Fruit fly (Drosophila melanogaster): Measurements from ENCODE around the gene mesh.

Gene mesh

dm6 chr3R:31168968-31169367, 26.6 kb downstream of the mesh start, which contains the start of gene stops (continued):
- no peak for TF ChIP-seq CG13894 (tag; optimal IDR thresholded peaks at IDR 0.05)
- TF ChIP-seq Rx (GFP tag; IDR thresholded peaks at IDR 0.05) = no peak
- no peak for TF ChIP-seq klu (GFP tag; IDR thresholded peaks at IDR 0.05)
- 0 out of 2 replicates have a peak, but pooled peaks have one; percentile 21 for TF ChIP-seq HLH3B (GFP tag; IDR thresholded peaks at IDR 0.05)
- no peak for TF ChIP-seq dm (GFP tag; optimal IDR thresholded peaks at IDR 0.05)
- TF ChIP-seq Bdp1 (GFP tag; optimal IDR thresholded peaks at IDR 0.05) = peak; percentile 17
- 0 out of 3 replicates have a peak, but pooled peaks have one; percentile 19 for TF ChIP-seq CG14050 (GFP tag; IDR thresholded peaks at IDR 0.05)
- no peak for TF ChIP-seq slp2 (GFP tag; optimal IDR thresholded peaks at IDR 0.05)
- TF ChIP-seq CG6689 (GFP tag; IDR thresholded peaks at IDR 0.05) = 0 out of 2 replicates have a peak, but pooled peaks have one; percentile 26
- TF ChIP-seq schlank (tag; optimal IDR thresholded peaks at IDR 0.05) = no peak
- TF ChIP-seq CG12744 (GFP tag; optimal IDR thresholded peaks at IDR 0.05) = no peak
- TF ChIP-seq eve (GFP tag; optimal IDR thresholded peaks at IDR 0.05) = no peak
- no peak for TF ChIP-seq CoRest (tag; optimal IDR thresholded peaks at IDR 0.05)
- no peak for TF ChIP-seq kay (GFP tag; optimal IDR thresholded peaks at IDR 0.05)
- peak; percentile 42 for TF ChIP-seq CG4424 (GFP tag; optimal IDR thresholded peaks at IDR 0.05)
- peak; percentile 49 for TF ChIP-seq bcd (GFP tag; optimal IDR thresholded peaks at IDR 0.05)
- no peak for TF ChIP-seq CG17612 (GFP tag; IDR thresholded peaks at IDR 0.05)
- no peak for TF ChIP-seq jumu (GFP tag; optimal IDR thresholded peaks at IDR 0.05)
- TF ChIP-seq nau (GFP tag; optimal IDR thresholded peaks at IDR 0.05) = peak; percentile 33
- peak; percentile 48 for TF ChIP-seq tio (GFP tag; optimal IDR thresholded peaks at IDR 0.05)
- no peak for TF ChIP-seq CG30020 (tag; optimal IDR thresholded peaks at IDR 0.05)
- TF ChIP-seq CG34376 (GFP tag; optimal IDR thresholded peaks at IDR 0.05) = peak; percentile 13
- TF ChIP-seq YL-1 (GFP tag; optimal IDR thresholded peaks at IDR 0.05) = no peak
- no peak for TF ChIP-seq CG32772 (GFP tag; IDR thresholded peaks at IDR 0.05)
- no peak for TF ChIP-seq eyg (GFP tag; optimal IDR thresholded peaks at IDR 0.05)
- no peak for TF ChIP-seq CG6272 (GFP tag; IDR thresholded peaks at IDR 0.05)
- TF ChIP-seq CHES-1-like (GFP tag; optimal IDR thresholded peaks at IDR 0.05) = no peak
- no peak for TF ChIP-seq zen (tag; optimal IDR thresholded peaks at IDR 0.05)
- TF ChIP-seq z (GFP tag; IDR thresholded peaks at IDR 0.05) = peak; percentile 13; the same call in 1 of the 3 replicates
- TF ChIP-seq NfI (GFP tag; optimal IDR thresholded peaks at IDR 0.05) = peak; percentile 10
- no peak for TF ChIP-seq mirr (GFP tag; optimal IDR thresholded peaks at IDR 0.05)
- TF ChIP-seq MTF-1 (GFP tag; optimal IDR thresholded peaks at IDR 0.05; ENCODE audit: borderline replicate concordance) = peak; percentile 66
- no peak for TF ChIP-seq nom (GFP tag; optimal IDR thresholded peaks at IDR 0.05)
- TF ChIP-seq H15 (GFP tag; IDR thresholded peaks at IDR 0.05) = no peak
- peak; percentile 43 for TF ChIP-seq HLHmδ (GFP tag; optimal IDR thresholded peaks at IDR 0.05)
- TF ChIP-seq Hr3 (GFP tag; optimal IDR thresholded peaks at IDR 0.05) = no peak
- peak; percentile 61 for TF ChIP-seq CG2875 (GFP tag; optimal IDR thresholded peaks at IDR 0.05)
- no peak for TF ChIP-seq Fer2 (tag; optimal IDR thresholded peaks at IDR 0.05)
- TF ChIP-seq abd-A (tag; optimal IDR thresholded peaks at IDR 0.05) = no peak
- TF ChIP-seq ssp (GFP tag; IDR thresholded peaks at IDR 0.05) = no peak
- no peak for TF ChIP-seq tx (GFP tag; optimal IDR thresholded peaks at IDR 0.05)
- peak; percentile 58 for TF ChIP-seq CG31365 (tag; optimal IDR thresholded peaks at IDR 0.05)
- TF ChIP-seq sc (optimal IDR thresholded peaks at IDR 0.05) = no peak
- peak; percentile 64 for TF ChIP-seq sc (GFP tag; optimal IDR thresholded peaks at IDR 0.05)
- TF ChIP-seq CG9609 (GFP tag; optimal IDR thresholded peaks at IDR 0.05) = no peak
- TF ChIP-seq CG8089 (GFP tag; optimal IDR thresholded peaks at IDR 0.05) = peak; percentile 31
- no peak for TF ChIP-seq CG17912 (GFP tag; optimal IDR thresholded peaks at IDR 0.05)
- peak; percentile 65 for TF ChIP-seq Meics (GFP tag; optimal IDR thresholded peaks at IDR 0.05)
- peak; percentile 53 for TF ChIP-seq PHDP (tag; optimal IDR thresholded peaks at IDR 0.05)
- no peak for TF ChIP-seq CG1832 (GFP tag; optimal IDR thresholded peaks at IDR 0.05)
- no peak for TF ChIP-seq CG3995 (GFP tag; optimal IDR thresholded peaks at IDR 0.05)
- TF ChIP-seq psq (GFP tag; optimal IDR thresholded peaks at IDR 0.05) = no peak
